Worm (Caenorhabditis elegans) whole organism, midembryonic: ENCODE measurements around the gene clec-62.

Experiments used
- T22C8.4 ChIP-seq: fragments of 200-800 bp; sonication (Bioruptor generic); IDR thresholded peaks from 2 replicates; pipeline ENCODE4 v1.3.6; 2022; ENCODE audit warnings: missing genetic modification characterization, missing compliant biosample characterization
- cog-1 ChIP-seq: sonication (generic microtip); optimal IDR thresholded peaks from 2 replicates; lab custom pipeline; 2016; ENCODE audit warnings: missing genetic modification characterization, missing compliant biosample characterization
- flt-1 ChIP-seq: fragments of 200-800 bp; sonication (Bioruptor generic); IDR thresholded peaks from 2 replicates; pipeline ENCODE4 v1.3.6; 2022; ENCODE audit warnings: missing genetic modification characterization, missing compliant biosample characterization
- klf-2 ChIP-seq: fragments of 200-800 bp; sonication (Bioruptor generic); conservative IDR thresholded peaks from 2 replicates; pipeline ENCODE4 v1.3.6; 2022; ENCODE audit warnings: missing genetic modification reagents, missing genetic modification characterization, missing compliant biosample characterization
- med-1 ChIP-seq: sonication (generic microtip); optimal IDR thresholded peaks from 2 replicates; lab custom pipeline; 2017; ENCODE audit warnings: missing genetic modification characterization, mild to moderate bottlenecking, missing compliant biosample characterization, antibody characterized with exemption, missing genetic modification reagents; ENCODE audit not compliant: insufficient read depth
- ref-1 ChIP-seq: fragments of 200-800 bp; sonication (Bioruptor generic); conservative IDR thresholded peaks from 2 replicates; pipeline ENCODE4 v1.3.6; 2022; ENCODE audit warnings: missing genetic modification reagents, missing genetic modification characterization, missing compliant biosample characterization
- tab-1 ChIP-seq: fragments of 200-800 bp; sonication (Bioruptor generic); IDR thresholded peaks from 2 replicates; pipeline ENCODE4 v1.3.6; 2022; ENCODE audit warnings: missing genetic modification characterization, missing compliant biosample characterization
- ztf-23 ChIP-seq: fragments of 200-800 bp; sonication (Bioruptor generic); IDR thresholded peaks from 2 replicates; pipeline ENCODE4 v1.3.6; 2022; ENCODE audit warnings: missing genetic modification reagents, missing genetic modification characterization, missing compliant biosample characterization
- ztf-29 ChIP-seq: fragments of 200-800 bp; sonication (Bioruptor generic); IDR thresholded peaks from 2 replicates; pipeline ENCODE4 v1.3.6; 2022; ENCODE audit warnings: missing genetic modification reagents, missing genetic modification characterization, missing compliant biosample characterization

Gene clec-62

DNA sequence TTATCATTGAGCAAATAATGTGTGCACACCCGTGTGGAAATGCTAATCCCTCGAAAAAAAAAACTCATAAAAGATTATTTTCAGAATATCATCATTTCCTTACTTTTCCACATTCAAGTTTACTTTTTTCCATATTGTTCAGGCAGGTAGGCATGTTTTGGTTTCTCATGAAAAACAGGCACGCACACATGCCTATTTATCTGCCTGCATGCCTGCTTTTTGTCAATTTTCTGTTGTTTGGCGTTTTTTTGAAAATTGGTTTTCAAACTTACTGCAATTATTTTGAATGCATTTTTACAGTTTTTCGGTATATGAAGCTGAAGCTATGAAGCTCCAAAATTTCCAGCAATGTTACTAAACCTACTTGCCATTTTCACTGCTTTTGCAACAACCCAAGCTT, 3.0 kb upstream of the clec-62 start, which contains the start of gene clec-64:
Gene clec-64, plus strand, starts transcription at position 301 of the 400 bp plus-strand sequence.
- TF ChIP-seq ref-1 (GFP tag; lab: Robert Waterston, UW) = no peak
- TF ChIP-seq tab-1 (GFP tag; lab: Robert Waterston, UW) = no peak
- no peak for TF ChIP-seq med-1 (GFP tag; lab: Kevin White, UChicago)
- TF ChIP-seq ztf-29 (GFP tag; lab: Robert Waterston, UW) = no peak
- TF ChIP-seq T22C8.4 = no peak
- no peak for TF ChIP-seq ztf-23 (GFP tag; lab: Robert Waterston, UW)
- TF ChIP-seq cog-1 (tag; lab: Kevin White, UChicago) = no peak
- no peak for TF ChIP-seq flt-1 (GFP tag; lab: Robert Waterston, UW)
- TF ChIP-seq klf-2 (GFP tag; lab: Robert Waterston, UW) = no peak

DNA sequence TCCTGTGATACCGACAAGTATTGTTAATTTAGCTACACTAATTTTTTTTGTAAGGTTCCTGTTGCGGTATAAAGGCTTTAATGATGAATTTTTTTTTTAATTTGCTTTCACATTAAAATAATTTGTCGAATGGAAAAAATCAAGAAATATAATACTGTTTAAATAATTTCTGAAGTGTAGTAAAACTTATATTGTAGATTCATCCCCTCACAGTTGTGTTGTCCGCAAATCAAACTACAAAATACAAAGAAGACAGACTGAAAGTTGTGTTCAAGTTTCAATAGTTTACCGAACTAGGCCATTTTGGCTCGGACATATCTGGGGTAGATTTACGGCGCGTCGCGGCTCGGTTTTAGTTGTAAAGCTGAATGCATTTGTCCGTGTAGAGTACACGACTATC, 2.4 kb upstream of the clec-62 start:
- no peak for TF ChIP-seq flt-1 (GFP tag; lab: Robert Waterston, UW)
- TF ChIP-seq cog-1 (tag; lab: Kevin White, UChicago) = no peak
- TF ChIP-seq ztf-29 (GFP tag; lab: Robert Waterston, UW) = no peak
- TF ChIP-seq ref-1 (GFP tag; lab: Robert Waterston, UW) = no peak
- no peak for TF ChIP-seq klf-2 (GFP tag; lab: Robert Waterston, UW)
- TF ChIP-seq tab-1 (GFP tag; lab: Robert Waterston, UW) = no peak
- no peak for TF ChIP-seq T22C8.4
- no peak for TF ChIP-seq ztf-23 (GFP tag; lab: Robert Waterston, UW)
- TF ChIP-seq med-1 (GFP tag; lab: Kevin White, UChicago) = no peak

DNA sequence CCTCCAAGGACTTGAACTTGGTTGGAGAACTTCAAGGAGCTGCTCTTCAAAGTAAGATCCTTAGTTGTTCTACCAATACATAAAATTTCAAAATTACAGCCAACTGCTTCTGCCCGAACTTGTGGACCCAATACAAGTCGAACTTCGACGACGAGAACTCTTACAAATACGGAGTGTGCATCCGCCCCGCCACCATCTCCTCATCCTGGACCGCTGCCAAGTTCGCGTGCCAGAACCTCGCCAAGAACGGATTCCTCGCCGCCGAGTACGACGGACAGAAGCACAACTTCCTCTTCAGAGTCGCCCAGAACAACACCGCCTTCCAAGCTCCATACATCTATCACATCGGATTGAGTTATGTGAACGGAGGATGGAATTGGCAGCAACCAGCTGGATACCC, 1.7 kb upstream of the clec-62 start:
- TF ChIP-seq ref-1 (GFP tag; lab: Robert Waterston, UW) (no peak), flt-1 (GFP tag; lab: Robert Waterston, UW) (no peak), tab-1 (GFP tag; lab: Robert Waterston, UW) (no peak), cog-1 (tag; lab: Kevin White, UChicago) (no peak), med-1 (GFP tag; lab: Kevin White, UChicago) (no peak), klf-2 (GFP tag; lab: Robert Waterston, UW) (no peak), T22C8.4 (no peak), ztf-23 (GFP tag; lab: Robert Waterston, UW) (no peak), ztf-29 (GFP tag; lab: Robert Waterston, UW) (no peak)

DNA sequence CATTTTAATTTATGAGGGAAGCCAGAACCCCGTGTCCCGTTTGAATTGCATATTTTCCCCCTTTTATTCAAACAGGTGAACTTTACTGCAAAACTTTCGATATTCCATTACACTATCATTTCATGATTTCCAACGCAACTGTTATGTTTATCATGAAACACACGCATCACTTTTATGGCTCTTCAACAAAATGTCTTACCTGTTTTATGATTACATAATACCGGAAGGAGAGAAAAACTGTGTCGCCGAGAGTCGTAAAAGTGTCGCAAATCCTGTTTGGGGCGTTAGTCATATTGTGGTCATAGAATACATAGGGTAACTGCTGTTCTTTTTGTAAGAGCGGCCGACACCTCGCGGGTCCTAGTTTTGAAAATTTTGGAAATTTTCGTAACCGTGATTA, 2.5 kb downstream of the clec-62 start:
- no peak for TF ChIP-seq tab-1 (GFP tag; lab: Robert Waterston, UW)
- no peak for TF ChIP-seq flt-1 (GFP tag; lab: Robert Waterston, UW)
- no peak for TF ChIP-seq med-1 (GFP tag; lab: Kevin White, UChicago)
- TF ChIP-seq klf-2 (GFP tag; lab: Robert Waterston, UW) = no peak
- TF ChIP-seq T22C8.4 = no peak
- TF ChIP-seq ztf-29 (GFP tag; lab: Robert Waterston, UW) = no peak
- no peak for TF ChIP-seq cog-1 (tag; lab: Kevin White, UChicago)
- TF ChIP-seq ztf-23 (GFP tag; lab: Robert Waterston, UW) = no peak
- TF ChIP-seq ref-1 (GFP tag; lab: Robert Waterston, UW) = no peak

DNA sequence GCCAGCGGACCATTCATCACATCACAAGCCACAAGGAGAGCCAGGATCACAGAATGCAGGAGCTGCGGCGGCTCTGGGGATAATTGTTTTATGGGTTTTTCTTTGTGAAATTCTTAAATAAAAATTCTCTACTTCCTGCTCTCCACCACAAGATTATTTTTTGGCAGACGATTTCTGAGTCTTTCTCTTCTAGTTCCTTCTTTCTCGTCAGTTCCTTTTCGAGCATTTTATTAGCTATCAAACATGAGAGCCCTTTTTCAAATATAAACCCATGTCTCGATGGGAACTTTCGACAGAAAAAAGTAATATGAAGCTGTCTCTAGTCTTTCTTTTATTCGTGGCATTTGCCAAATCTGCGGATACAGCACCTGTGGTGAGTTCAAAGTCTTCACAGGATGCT, 6.5 kb downstream of the clec-62 start, which contains the start of gene F35C5.3:
Gene F35C5.3, plus strand, starts transcription at position 301 of the 400 bp plus-strand sequence.
- TF ChIP-seq ztf-23 (GFP tag; lab: Robert Waterston, UW) (no peak), T22C8.4 (no peak), med-1 (GFP tag; lab: Kevin White, UChicago) (no peak), tab-1 (GFP tag; lab: Robert Waterston, UW) (no peak), klf-2 (GFP tag; lab: Robert Waterston, UW) (no peak), ztf-29 (GFP tag; lab: Robert Waterston, UW) (no peak), flt-1 (GFP tag; lab: Robert Waterston, UW) (no peak), cog-1 (tag; lab: Kevin White, UChicago) (no peak), ref-1 (GFP tag; lab: Robert Waterston, UW) (no peak)

DNA sequence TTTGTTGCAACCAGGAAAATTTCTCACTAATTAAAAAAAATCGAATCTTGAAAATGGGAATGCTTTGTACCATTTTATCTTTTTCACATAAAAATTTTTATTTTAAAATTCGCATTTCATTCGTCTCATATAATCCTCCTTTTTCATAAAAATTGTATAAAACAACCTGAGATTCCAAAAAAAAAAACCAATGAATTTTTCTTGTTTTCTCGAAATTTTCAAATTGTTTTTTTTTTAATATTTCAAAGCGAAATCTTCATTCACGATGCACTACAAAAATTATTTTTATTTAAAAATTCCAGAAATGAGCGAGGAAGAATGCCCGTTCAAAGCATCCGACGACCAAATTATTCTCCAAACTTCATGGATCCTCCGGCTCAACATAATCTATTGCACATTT, 10.0 kb downstream of the clec-62 start, which contains the start of gene sra-14:
Gene sra-14, plus strand, starts transcription at position 301 of the 400 bp plus-strand sequence.
- TF ChIP-seq T22C8.4 (no peak), cog-1 (tag; lab: Kevin White, UChicago) (no peak), tab-1 (GFP tag; lab: Robert Waterston, UW) (no peak), flt-1 (GFP tag; lab: Robert Waterston, UW) (no peak), klf-2 (GFP tag; lab: Robert Waterston, UW) (no peak), med-1 (GFP tag; lab: Kevin White, UChicago) (no peak), ztf-23 (GFP tag; lab: Robert Waterston, UW) (no peak), ref-1 (GFP tag; lab: Robert Waterston, UW) (no peak), ztf-29 (GFP tag; lab: Robert Waterston, UW) (no peak)

DNA sequence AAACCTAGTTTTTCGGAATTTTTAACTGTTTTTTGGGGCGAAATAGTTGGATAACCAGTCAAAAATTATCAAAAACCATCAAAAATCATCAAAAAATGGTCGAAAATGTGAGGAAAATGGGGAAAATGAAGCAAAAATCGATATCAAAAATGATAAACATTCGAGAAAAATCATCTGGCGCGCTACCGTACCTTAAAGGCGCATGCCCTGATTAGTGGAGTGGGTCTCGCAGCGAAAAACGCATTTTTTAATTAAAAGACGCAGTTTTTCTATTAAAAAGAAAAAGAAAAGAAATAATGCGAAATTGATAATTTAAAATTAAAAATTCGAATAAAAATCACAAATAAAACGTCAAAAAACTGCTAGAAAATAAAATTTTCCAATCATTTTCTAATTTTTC, 14.5 kb downstream of the clec-62 start, which contains the start of gene F35C5.1:
Gene F35C5.1, plus strand, starts transcription at position 399 of the 400 bp plus-strand sequence.
- TF ChIP-seq flt-1 (GFP tag; lab: Robert Waterston, UW) = no peak
- no peak for TF ChIP-seq cog-1 (tag; lab: Kevin White, UChicago)
- no peak for TF ChIP-seq ztf-29 (GFP tag; lab: Robert Waterston, UW)
- TF ChIP-seq ref-1 (GFP tag; lab: Robert Waterston, UW) = no peak
- no peak for TF ChIP-seq tab-1 (GFP tag; lab: Robert Waterston, UW)
- TF ChIP-seq T22C8.4 = no peak

DNA sequence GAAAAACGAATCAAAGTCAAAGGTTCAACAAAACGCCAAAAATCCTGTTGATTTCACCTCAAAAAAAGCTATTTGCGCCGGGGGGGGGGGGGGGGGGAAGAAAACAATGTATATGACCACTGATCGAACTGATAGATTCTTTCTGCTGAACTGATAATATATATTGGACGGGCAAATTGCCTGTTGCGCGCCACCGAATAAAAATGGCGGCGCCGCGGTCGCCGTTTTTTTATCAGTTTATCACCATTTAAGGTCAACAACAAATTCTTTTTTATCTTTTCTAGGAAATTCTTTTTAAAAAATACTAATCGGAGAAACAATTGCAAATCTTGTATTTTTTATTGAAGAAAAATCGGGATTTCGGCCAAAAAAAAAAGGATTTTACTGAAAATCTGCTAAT, 15.2 kb downstream of the clec-62 start:
- TF ChIP-seq klf-2 (GFP tag; lab: Robert Waterston, UW) = no peak
- TF ChIP-seq flt-1 (GFP tag; lab: Robert Waterston, UW) = no peak
- no peak for TF ChIP-seq T22C8.4
- no peak for TF ChIP-seq ztf-29 (GFP tag; lab: Robert Waterston, UW)
- TF ChIP-seq tab-1 (GFP tag; lab: Robert Waterston, UW) = no peak
- TF ChIP-seq ztf-23 (GFP tag; lab: Robert Waterston, UW) = no peak
- TF ChIP-seq cog-1 (tag; lab: Kevin White, UChicago) = no peak
- no peak for TF ChIP-seq med-1 (GFP tag; lab: Kevin White, UChicago)
- TF ChIP-seq ref-1 (GFP tag; lab: Robert Waterston, UW) = no peak

DNA sequence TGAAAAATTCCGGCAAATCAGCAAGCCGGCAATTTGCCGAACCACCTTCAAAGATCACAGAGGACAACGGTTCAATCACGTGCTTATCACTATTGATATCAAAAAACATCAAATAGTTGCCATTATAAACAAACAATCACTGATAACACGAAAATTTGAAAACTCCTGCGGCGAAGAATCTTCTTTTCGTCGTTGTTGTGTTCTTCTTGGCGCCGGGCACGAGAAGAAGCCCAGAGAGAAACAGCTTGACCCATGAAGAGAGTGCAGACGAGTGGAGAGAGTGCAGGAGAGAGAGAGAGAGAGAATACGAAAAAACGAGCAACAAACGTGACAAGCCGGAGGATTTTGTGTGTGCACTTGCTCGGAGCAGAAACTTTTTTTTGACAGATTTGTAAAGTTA, 16.2 kb downstream of the clec-62 start:
- TF ChIP-seq cog-1 (tag; lab: Kevin White, UChicago) = no peak
- no peak for TF ChIP-seq ref-1 (GFP tag; lab: Robert Waterston, UW)
- no peak for TF ChIP-seq ztf-23 (GFP tag; lab: Robert Waterston, UW)
- no peak for TF ChIP-seq klf-2 (GFP tag; lab: Robert Waterston, UW)
- no peak for TF ChIP-seq T22C8.4
- no peak for TF ChIP-seq med-1 (GFP tag; lab: Kevin White, UChicago)
- no peak for TF ChIP-seq ztf-29 (GFP tag; lab: Robert Waterston, UW)
- TF ChIP-seq flt-1 (GFP tag; lab: Robert Waterston, UW) = no peak
- no peak for TF ChIP-seq tab-1 (GFP tag; lab: Robert Waterston, UW)
